Fruit fly (Drosophila melanogaster): ENCODE measurements around the gene whe.

DNA sequence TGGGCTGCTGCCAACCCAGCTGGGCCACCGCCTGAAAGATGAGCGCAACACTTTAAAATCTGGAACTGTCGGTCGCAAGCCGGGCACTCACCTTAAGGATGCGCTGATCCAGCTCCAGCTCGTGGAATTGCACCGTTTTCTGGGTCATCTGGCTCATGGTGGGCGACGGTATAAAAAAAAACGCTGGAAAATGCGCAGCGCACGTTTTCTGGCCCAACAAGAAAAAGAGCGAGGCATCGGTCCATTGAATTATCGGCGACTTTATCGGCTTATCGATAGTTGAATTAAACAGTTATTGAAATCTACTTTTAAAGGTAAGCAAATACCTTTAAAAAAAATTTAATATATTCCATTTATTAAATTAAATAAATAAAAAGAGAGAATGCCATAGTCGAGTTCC lies 14.9 kb downstream of the whe start, which contains the start of gene Ddx56:
- TF ChIP-seq CG8478 (optimal IDR thresholded peaks at IDR 0.05): no peak
- no peak for TF ChIP-seq CTCF (optimal IDR thresholded peaks at IDR 0.05)
